Fruit fly (Drosophila melanogaster) whole organism, embryonic: ENCODE measurements around the gene mon2.
A peak's percentile ranks its signal among the peaks of the same experiment; 100 is the strongest.

Experiments
- ATbp ChIP-seq: fragments of 200-800 bp; sonication (Bioruptor generic); optimal IDR thresholded peaks from 2 replicates; lab custom pipeline; 2017; ENCODE audit warnings: missing biosample characterization, mild to moderate bottlenecking, missing genetic modification characterization, missing genetic modification reagents
- CG10366 ChIP-seq: fragments of 200-800 bp; sonication (Bioruptor generic); IDR thresholded peaks from 2 replicates; pipeline ENCODE4 v1.3.6; 2022; ENCODE audit warnings: missing biosample characterization, missing genetic modification characterization
- CG10565 ChIP-seq: fragments of 200-800 bp; sonication (Bioruptor generic); optimal IDR thresholded peaks from 3 replicates; lab custom pipeline; 2016; ENCODE audit warnings: missing biosample characterization, mild to moderate bottlenecking, missing genetic modification characterization
- CG10979 ChIP-seq: fragments of 200-800 bp; sonication (Bioruptor generic); optimal IDR thresholded peaks from 2 replicates; lab custom pipeline; 2018; ENCODE audit warnings: missing biosample characterization, mild to moderate bottlenecking, missing genetic modification characterization, moderate library complexity
- CG14050 ChIP-seq: fragments of 200-800 bp; sonication (Bioruptor generic); IDR thresholded peaks from 3 replicates; pipeline ENCODE4 v1.3.6; 2022; ENCODE audit warnings: missing biosample characterization, missing genetic modification characterization
- CG14710 ChIP-seq: fragments of 200-800 bp; sonication (Bioruptor generic); optimal IDR thresholded peaks from 3 replicates; lab custom pipeline; 2019; ENCODE audit warnings: missing biosample characterization, mild to moderate bottlenecking, missing genetic modification characterization, moderate library complexity
- CG15479 ChIP-seq: fragments of 200-800 bp; sonication (Bioruptor generic); optimal IDR thresholded peaks from 3 replicates; lab custom pipeline; 2019; ENCODE audit warnings: missing biosample characterization, mild to moderate bottlenecking, missing genetic modification characterization, moderate library complexity
- CG1647 ChIP-seq: fragments of 200-800 bp; sonication (Bioruptor generic); optimal IDR thresholded peaks from 3 replicates; lab custom pipeline; 2016; ENCODE audit warnings: missing biosample characterization, missing genetic modification characterization
- CG2116 ChIP-seq: fragments of 200-800 bp; sonication (Bioruptor generic); optimal IDR thresholded peaks from 3 replicates; lab custom pipeline; 2018; ENCODE audit warnings: missing biosample characterization, mild to moderate bottlenecking, missing genetic modification characterization
- CG34376 ChIP-seq: fragments of 200-800 bp; sonication (Bioruptor generic); optimal IDR thresholded peaks from 2 replicates; lab custom pipeline; 2018; ENCODE audit warnings: missing biosample characterization, mild to moderate bottlenecking, missing genetic modification characterization
- CG6175 ChIP-seq: fragments of 200-800 bp; sonication (Bioruptor generic); IDR thresholded peaks from 3 replicates; pipeline ENCODE4 v1.3.6; 2022; ENCODE audit warnings: missing biosample characterization, missing genetic modification characterization
- CG6854 ChIP-seq: fragments of 200-800 bp; sonication (Bioruptor generic); optimal IDR thresholded peaks from 3 replicates; lab custom pipeline; 2017; ENCODE audit warnings: missing biosample characterization, mild to moderate bottlenecking, missing genetic modification characterization
- CG7745 ChIP-seq: fragments of 200-800 bp; sonication (Bioruptor generic); optimal IDR thresholded peaks from 2 replicates; lab custom pipeline; 2018; ENCODE audit warnings: missing biosample characterization, mild to moderate bottlenecking, missing genetic modification characterization, moderate library complexity
- Chrac-16 ChIP-seq: fragments of 200-800 bp; sonication (Bioruptor generic); optimal IDR thresholded peaks from 3 replicates; lab custom pipeline; 2016; ENCODE audit warnings: missing biosample characterization, missing genetic modification characterization
- D19A ChIP-seq: fragments of 200-800 bp; optimal IDR thresholded peaks from 3 replicates; lab custom pipeline; 2019; ENCODE audit warnings: missing biosample characterization, mild to moderate bottlenecking, missing genetic modification characterization, moderate library complexity
- Drgx ChIP-seq: fragments of 200-800 bp; sonication (Bioruptor generic); IDR thresholded peaks from 2 replicates; pipeline ENCODE4 v1.3.6; 2022; ENCODE audit warnings: missing biosample characterization, missing genetic modification characterization
- Eip74EF ChIP-seq, 2 experiments: fragments of 200-800 bp in 1 of 2; fragments of >200 bp in 1 of 2; sonication (Bioruptor generic) in 1 of 2; optimal IDR thresholded peaks; 2 replicates each; lab custom pipeline; 2017 to 2019; ENCODE audit warnings: missing biosample characterization in 2 of 2, missing genetic modification characterization in 2 of 2, mild to moderate bottlenecking in 1 of 2, moderate library complexity in 1 of 2
- Ets65A ChIP-seq: fragments of 200-800 bp; sonication (Bioruptor generic); peaks from one replicate; lab custom pipeline; 2016; ENCODE audit warnings: missing biosample characterization, missing genetic modification characterization
- Fer1 ChIP-seq: fragments of 200-800 bp; sonication (Bioruptor generic); optimal IDR thresholded peaks from 2 replicates; lab custom pipeline; 2017; ENCODE audit warnings: missing biosample characterization, mild to moderate bottlenecking, missing genetic modification characterization
- Kr ChIP-seq: fragments of 200-800 bp; sonication (Bioruptor generic); optimal IDR thresholded peaks from 2 replicates; lab custom pipeline; 2017; ENCODE audit warnings: missing biosample characterization, mild to moderate bottlenecking, missing genetic modification characterization
- MESR4 ChIP-seq: fragments of 200-800 bp; sonication (Bioruptor generic); optimal IDR thresholded peaks from 2 replicates; lab custom pipeline; 2018; ENCODE audit warnings: missing biosample characterization, mild to moderate bottlenecking, missing genetic modification characterization, moderate library complexity
- Nf-YC ChIP-seq: fragments of 200-800 bp; optimal IDR thresholded peaks from 3 replicates; lab custom pipeline; 2019; ENCODE audit warnings: missing biosample characterization, mild to moderate bottlenecking, missing genetic modification characterization, moderate library complexity
- Scr ChIP-seq: fragments of 200-800 bp; sonication (Bioruptor generic); IDR thresholded peaks from 2 replicates; pipeline ENCODE4 v1.3.6; 2022; ENCODE audit warnings: missing biosample characterization, missing genetic modification characterization; ENCODE audit not compliant: partially characterized antibody
- Side ChIP-seq: fragments of 200-800 bp; sonication (Bioruptor generic); optimal IDR thresholded peaks from 2 replicates; lab custom pipeline; 2016; ENCODE audit warnings: missing biosample characterization, missing genetic modification characterization
- TFAM ChIP-seq: fragments of 200-800 bp; sonication (Bioruptor generic); optimal IDR thresholded peaks from 2 replicates; lab custom pipeline; 2017; ENCODE audit warnings: missing biosample characterization, missing genetic modification characterization, inconsistent platforms
- ap ChIP-seq: fragments of 200-800 bp; sonication (Bioruptor generic); IDR thresholded peaks from 2 replicates; pipeline ENCODE4 v1.3.6; 2022; ENCODE audit warnings: missing biosample characterization, missing genetic modification characterization
- ase ChIP-seq: fragments of 200-800 bp; sonication (Bioruptor generic); IDR thresholded peaks from 3 replicates; pipeline ENCODE4 v1.3.6; 2022; ENCODE audit warnings: missing biosample characterization, missing genetic modification characterization
- ato ChIP-seq: fragments of 200-800 bp; sonication (Bioruptor generic); IDR thresholded peaks from 2 replicates; pipeline ENCODE4 v1.3.6; 2022; ENCODE audit warnings: missing biosample characterization, missing genetic modification characterization; ENCODE audit not compliant: partially characterized antibody
- btn ChIP-seq: fragments of 200-800 bp; sonication (Bioruptor generic); optimal IDR thresholded peaks from 2 replicates; lab custom pipeline; 2016; ENCODE audit warnings: missing biosample characterization, missing genetic modification characterization
- chinmo ChIP-seq: fragments of 200-800 bp; sonication (Bioruptor generic); IDR thresholded peaks from 4 replicates; pipeline ENCODE4 v1.3.6; 2022; ENCODE audit warnings: missing biosample characterization, missing genetic modification characterization; ENCODE audit not compliant: partially characterized antibody
- dati ChIP-seq: fragments of 200-800 bp; sonication (Bioruptor generic); IDR thresholded peaks from 2 replicates; pipeline ENCODE4 v1.3.6; 2022; ENCODE audit warnings: missing biosample characterization, missing genetic modification characterization
- dimm ChIP-seq: fragments of 200-800 bp; sonication (Bioruptor generic); IDR thresholded peaks from 2 replicates; pipeline ENCODE4 v1.3.6; 2022; ENCODE audit warnings: missing biosample characterization, missing genetic modification characterization
- kay ChIP-seq: fragments of 200-800 bp; sonication (Bioruptor generic); optimal IDR thresholded peaks from 2 replicates; lab custom pipeline; 2016; ENCODE audit warnings: missing biosample characterization, missing genetic modification characterization
- lab ChIP-seq: fragments of 200-800 bp; sonication (Bioruptor generic); optimal IDR thresholded peaks from 3 replicates; lab custom pipeline; 2017; ENCODE audit warnings: missing biosample characterization, missing genetic modification characterization, mild to moderate bottlenecking, moderate library complexity, missing genetic modification reagents
- pan ChIP-seq, 4 experiments: fragments of >200 bp in 3 of 4; fragments of 200-800 bp in 1 of 4; sonication (Bioruptor generic) in 1 of 4; optimal IDR thresholded peaks in 3 of 4; IDR thresholded peaks in 1 of 4; 2 replicates each; pipeline versions ENCODE4 v1.3.6 to Lab custom; 2017 to 2022; ENCODE audit warnings: missing biosample characterization in 2 of 4, missing genetic modification characterization in 2 of 4, mixed read lengths in 1 of 4
- salm ChIP-seq: fragments of 200-800 bp; sonication (Bioruptor generic); optimal IDR thresholded peaks from 2 replicates; lab custom pipeline; 2018; ENCODE audit warnings: missing biosample characterization, mild to moderate bottlenecking, missing genetic modification characterization
- slp2 ChIP-seq: fragments of 200-800 bp; sonication (Bioruptor generic); optimal IDR thresholded peaks from 2 replicates; lab custom pipeline; 2016; ENCODE audit warnings: missing biosample characterization, missing genetic modification characterization
- tap ChIP-seq: fragments of 200-800 bp; optimal IDR thresholded peaks from 3 replicates; lab custom pipeline; 2019; ENCODE audit warnings: missing biosample characterization, mild to moderate bottlenecking, missing genetic modification characterization, moderate library complexity
- tll ChIP-seq, 2 experiments: fragments of 200-800 bp in 1 of 2; fragments of >200 bp in 1 of 2; sonication (Bioruptor generic) in 1 of 2; optimal IDR thresholded peaks; 2 replicates each; lab custom pipeline; 2017 to 2019; ENCODE audit warnings: missing biosample characterization in 2 of 2, missing genetic modification characterization in 2 of 2, mild to moderate bottlenecking in 1 of 2, moderate library complexity in 1 of 2
- twi ChIP-seq: fragments of 200-800 bp; optimal IDR thresholded peaks from 2 replicates; lab custom pipeline; 2019; ENCODE audit warnings: missing biosample characterization, mild to moderate bottlenecking, missing genetic modification characterization, moderate library complexity
- vvl ChIP-seq: fragments of 200-800 bp; sonication (Bioruptor generic); IDR thresholded peaks from 2 replicates; pipeline ENCODE4 v1.3.6; 2022; ENCODE audit warnings: missing biosample characterization, missing genetic modification characterization
- zen ChIP-seq: fragments of 200-800 bp; sonication (Bioruptor generic); optimal IDR thresholded peaks from 3 replicates; lab custom pipeline; 2018; ENCODE audit warnings: missing biosample characterization, mild to moderate bottlenecking, missing genetic modification characterization, moderate library complexity

The mon2 gene

dm6 chr2L:8148514-8149085 is 24.8 kb upstream of the mon2 start (continued):
- no peak for TF ChIP-seq tap (tag; lab: Kevin White, UChicago)
- peak; percentile 6 for TF ChIP-seq lab
- no peak for TF ChIP-seq salm
- TF ChIP-seq dati (GFP tag; lab: Robert Waterston, UW): no peak
- no peak for TF ChIP-seq ATbp (GFP tag; lab: Kevin White, UChicago)
- no peak for TF ChIP-seq ap (GFP tag; lab: Robert Waterston, UW)
- no peak for TF ChIP-seq Chrac-16 (GFP tag; lab: Kevin White, UChicago)
- no peak for TF ChIP-seq btn (GFP tag; lab: Kevin White, UChicago)
- peak; percentile 95 for TF ChIP-seq CG6175 (GFP tag; lab: Robert Waterston, UW)
- TF ChIP-seq MESR4: no peak
- TF ChIP-seq Scr (GFP tag; lab: Robert Waterston, UW): no peak
- TF ChIP-seq dimm (GFP tag; lab: Robert Waterston, UW): no peak
- no peak for TF ChIP-seq CG10565 (GFP tag; lab: Kevin White, UChicago)
- peak; percentile 23; the same call in 1 of the 2 replicates for TF ChIP-seq Drgx (GFP tag; lab: Robert Waterston, UW)
- no peak for TF ChIP-seq ase (GFP tag; lab: Robert Waterston, UW)
- TF ChIP-seq CG6854 (GFP tag; lab: Kevin White, UChicago): no peak
- no peak for TF ChIP-seq CG2116 (GFP tag; lab: Kevin White, UChicago)
- no peak for TF ChIP-seq CG14710 (tag; lab: Kevin White, UChicago)
- no peak for TF ChIP-seq CG7745 (tag; lab: Kevin White, UChicago)

- TF ChIP-seq slp2 (no peak), kay (GFP tag; lab: Kevin White, UChicago) (no peak), Ets65A (GFP tag; lab: Kevin White, UChicago) (peak; percentile 24), vvl (GFP tag; lab: Robert Waterston, UW) (peak; percentile 58; the same call in 1 of the 2 replicates), ato (no peak), Drgx (GFP tag; lab: Robert Waterston, UW) (no peak), Eip74EF (GFP tag; optimal IDR thresholded peaks at IDR 0.05; lab: Kevin White, UChicago) (peak in 1 of 2 experiments; percentile 75), CG14050 (GFP tag; lab: Robert Waterston, UW) (no peak), chinmo (GFP tag; lab: Robert Waterston, UW) (0 out of 4 replicates have a peak, but pooled peaks have one; percentile 32)
Measured at dm6 chr2L:8146994-8147661, 23.3 kb upstream of the mon2 start, which contains the start of gene CG31606. TSS of gene CG31606 (plus strand) at chr2L:8147611.

- no peak for TF ChIP-seq Nf-YC (tag; lab: Kevin White, UChicago)
- TF ChIP-seq CG15479 (GFP tag; lab: Kevin White, UChicago): peak; percentile 56
- TF ChIP-seq TFAM: no peak
- no peak for TF ChIP-seq Fer1 (GFP tag; lab: Kevin White, UChicago)
- TF ChIP-seq zen: peak; percentile 38
- no peak for TF ChIP-seq pan (optimal IDR thresholded peaks at IDR 0.05; lab: Kevin White, UChicago)
- TF ChIP-seq pan (GFP tag; optimal IDR thresholded peaks at IDR 0.05 in 1 of 2, IDR thresholded peaks at IDR 0.05 in 1 of 2): no peak
- TF ChIP-seq Kr: no peak
- TF ChIP-seq CG10979: no peak
- peak; percentile 22 for TF ChIP-seq twi
- TF ChIP-seq CG10366 (GFP tag; lab: Robert Waterston, UW): no peak
- TF ChIP-seq CG34376: no peak
- no peak for TF ChIP-seq Side (GFP tag; lab: Kevin White, UChicago)
- TF ChIP-seq tll (GFP tag; optimal IDR thresholded peaks at IDR 0.05; lab: Kevin White, UChicago): peak in 1 of 2 experiments; percentile 75
- TF ChIP-seq CG1647: no peak
- TF ChIP-seq D19A: peak; percentile 72
Measured at dm6 chr2L:8145067-8145808, 21.4 kb upstream of the mon2 start, which contains the start of the genes CG42763 and CG43394. TSS of gene CG42763 (minus strand) at chr2L:8145107. TSS of gene CG43394 (plus strand) at chr2L:8145758.
